Worm (Caenorhabditis elegans) whole organism, L4 larva: ENCODE measurements around the gene ver-3.

ENCODE experiments used
- F26F4.8 ChIP-seq: fragments of 200-800 bp; sonication (Bioruptor generic); conservative IDR thresholded peaks from 2 replicates; pipeline ENCODE4 v1.3.6; 2022; ENCODE audit warnings: missing genetic modification characterization, missing compliant biosample characterization
- F37D6.2 ChIP-seq: sonication (generic microtip); optimal IDR thresholded peaks from 2 replicates; lab custom pipeline; 2016; ENCODE audit warnings: mild to moderate bottlenecking, missing genetic modification characterization, missing compliant biosample characterization
- F49E8.2 ChIP-seq: sonication (generic microtip); optimal IDR thresholded peaks from 2 replicates; lab custom pipeline; 2016; ENCODE audit warnings: missing compliant biosample characterization, mild to moderate bottlenecking, missing genetic modification characterization, borderline replicate concordance
- T20F7.1 ChIP-seq: fragments of 200-800 bp; sonication (Bioruptor generic); optimal IDR thresholded peaks from 2 replicates; lab custom pipeline; 2018; ENCODE audit warnings: mild to moderate bottlenecking, missing genetic modification characterization, missing compliant biosample characterization
- ZK337.2 ChIP-seq: fragments of 200-800 bp; sonication (Bioruptor generic); IDR thresholded peaks from 2 replicates; pipeline ENCODE4 v1.3.6; 2022; ENCODE audit warnings: missing genetic modification reagents, missing genetic modification characterization, missing compliant biosample characterization
- aha-1 ChIP-seq: fragments of 150-350 bp; peaks from one replicate; lab custom pipeline; 2014; ENCODE audit warnings: missing biosample characterization, missing genetic modification characterization
- aly-2 ChIP-seq: sonication (generic microtip); optimal IDR thresholded peaks from 2 replicates; lab custom pipeline; 2018; ENCODE audit warnings: missing biosample characterization, missing genetic modification characterization
- ama-1 ChIP-seq: fragments of 150-350 bp; optimal IDR thresholded peaks from 2 replicates; lab custom pipeline; 2014; ENCODE audit warnings: inconsistent platforms, mixed read lengths
- ceh-28 ChIP-seq: fragments of 150-350 bp; optimal IDR thresholded peaks from 2 replicates; lab custom pipeline; 2014; ENCODE audit warnings: missing biosample characterization, missing genetic modification reagents, missing genetic modification characterization
- ces-1 ChIP-seq: fragments of 150-350 bp; sonication (generic microtip); optimal IDR thresholded peaks from 4 replicates; lab custom pipeline; 2014; ENCODE audit warnings: missing biosample characterization, missing genetic modification reagents, missing genetic modification characterization
- cey-2 ChIP-seq: sonication (generic microtip); optimal IDR thresholded peaks from 3 replicates; lab custom pipeline; 2017; ENCODE audit warnings: missing genetic modification characterization, mild to moderate bottlenecking, missing compliant biosample characterization, antibody characterized with exemption, borderline replicate concordance; ENCODE audit not compliant: insufficient read depth
- ctbp-1 ChIP-seq: fragments of 200-800 bp; sonication (Bioruptor generic); IDR thresholded peaks from 2 replicates; pipeline ENCODE4 v1.3.6; 2022; ENCODE audit warnings: missing genetic modification reagents, missing genetic modification characterization, missing compliant biosample characterization
- daf-12 ChIP-seq: fragments of 150-350 bp; optimal IDR thresholded peaks from 2 replicates; lab custom pipeline; 2014; ENCODE audit warnings: missing biosample characterization, missing genetic modification reagents, missing genetic modification characterization
- daf-16 ChIP-seq, 3 experiments: sonication (generic microtip); optimal IDR thresholded peaks; 2 replicates each; lab custom pipeline; 2016 to 2017; ENCODE audit warnings: missing genetic modification characterization in 3 of 3, missing genetic modification reagents in 3 of 3, mild to moderate bottlenecking in 2 of 3, missing compliant biosample characterization in 2 of 3, missing biosample characterization in 1 of 3, moderate library complexity in 1 of 3
- dmd-6 ChIP-seq: fragments of 200-800 bp; sonication (Bioruptor generic); IDR thresholded peaks from 2 replicates; pipeline ENCODE4 v1.3.6; 2022; ENCODE audit warnings: missing genetic modification reagents, missing genetic modification characterization, missing compliant biosample characterization
- dmd-9 ChIP-seq: fragments of 200-800 bp; sonication (Bioruptor generic); IDR thresholded peaks from 2 replicates; pipeline ENCODE4 v1.3.6; 2022; ENCODE audit warnings: missing genetic modification reagents, missing genetic modification characterization, missing compliant biosample characterization
- dve-1 ChIP-seq: sonication (generic microtip); optimal IDR thresholded peaks from 2 replicates; lab custom pipeline; 2017; ENCODE audit warnings: antibody characterized with exemption, mild to moderate bottlenecking, missing genetic modification characterization, missing compliant biosample characterization; ENCODE audit not compliant: insufficient read depth
- egl-43 ChIP-seq: fragments of 200-800 bp; sonication (Bioruptor generic); IDR thresholded peaks from 2 replicates; pipeline ENCODE4 v1.3.6; 2022; ENCODE audit warnings: missing genetic modification reagents, missing genetic modification characterization, missing compliant biosample characterization
- fkh-10 ChIP-seq: fragments of 150-350 bp; optimal IDR thresholded peaks from 2 replicates; lab custom pipeline; 2014; ENCODE audit warnings: missing biosample characterization, missing genetic modification reagents, missing genetic modification characterization
- fos-1 ChIP-seq: fragments of 150-350 bp; optimal IDR thresholded peaks from 2 replicates; lab custom pipeline; 2014; ENCODE audit warnings: missing biosample characterization, missing genetic modification characterization
- gei-8 ChIP-seq: fragments of 200-800 bp; sonication (Bioruptor generic); optimal IDR thresholded peaks from 2 replicates; lab custom pipeline; 2018; ENCODE audit warnings: mild to moderate bottlenecking, missing genetic modification characterization, missing compliant biosample characterization
- hlh-11 ChIP-seq: fragments of 200-800 bp; sonication (Bioruptor generic); optimal IDR thresholded peaks from 2 replicates; lab custom pipeline; 2018; ENCODE audit warnings: mild to moderate bottlenecking, missing genetic modification characterization, missing compliant biosample characterization
- hlh-30 ChIP-seq: sonication (generic microtip); optimal IDR thresholded peaks from 2 replicates; lab custom pipeline; 2017; ENCODE audit warnings: antibody characterized with exemption, mild to moderate bottlenecking, missing genetic modification characterization, missing compliant biosample characterization; ENCODE audit not compliant: insufficient read depth
- hmg-1.1 ChIP-seq: fragments of 200-800 bp; sonication (Bioruptor generic); IDR thresholded peaks from 2 replicates; pipeline ENCODE4 v1.3.6; 2022; ENCODE audit warnings: missing genetic modification reagents, missing genetic modification characterization, missing compliant biosample characterization
- jun-1 ChIP-seq: fragments of 150-350 bp; optimal IDR thresholded peaks from 2 replicates; lab custom pipeline; 2014; ENCODE audit warnings: missing biosample characterization, missing genetic modification reagents, missing genetic modification characterization
- lin-13 ChIP-seq: fragments of 150-350 bp; optimal IDR thresholded peaks from 2 replicates; lab custom pipeline; 2014; ENCODE audit warnings: missing biosample characterization, missing genetic modification reagents, missing genetic modification characterization
- lsy-2 ChIP-seq, 2 experiments: fragments of 150-350 bp in 1 of 2; sonication (generic microtip) in 1 of 2; optimal IDR thresholded peaks; 2 replicates each; lab custom pipeline; 2014 to 2017; ENCODE audit warnings: missing biosample characterization in 2 of 2, missing genetic modification characterization in 2 of 2
- madf-5 ChIP-seq, 2 experiments: fragments of 200-800 bp; sonication (Bioruptor generic); IDR thresholded peaks; 2 replicates each; pipeline ENCODE4 v1.3.6; 2022; ENCODE audit warnings: missing compliant biosample characterization in 2 of 2, missing genetic modification characterization in 2 of 2
- madf-9 ChIP-seq: fragments of 200-800 bp; sonication (Bioruptor generic); conservative IDR thresholded peaks from 2 replicates; pipeline ENCODE4 v1.3.6; 2022; ENCODE audit warnings: missing genetic modification reagents, missing genetic modification characterization, missing compliant biosample characterization
- mdl-1 ChIP-seq, 2 experiments: fragments of 150-350 bp in 1 of 2; sonication (generic microtip) in 1 of 2; optimal IDR thresholded peaks; 2 replicates each; lab custom pipeline; 2014 to 2017; ENCODE audit warnings: missing biosample characterization in 2 of 2, missing genetic modification characterization in 2 of 2
- mdt-29 ChIP-seq: fragments of 200-800 bp; sonication (Bioruptor generic); IDR thresholded peaks from 2 replicates; pipeline ENCODE4 v1.3.6; 2022; ENCODE audit warnings: missing genetic modification reagents, missing genetic modification characterization, missing compliant biosample characterization
- mxl-2 ChIP-seq: fragments of 200-800 bp; sonication (Bioruptor generic); conservative IDR thresholded peaks from 2 replicates; pipeline ENCODE4 v1.3.6; 2022; ENCODE audit warnings: missing genetic modification reagents, missing genetic modification characterization, missing compliant biosample characterization
- nhr-10 ChIP-seq: fragments of 150-350 bp; optimal IDR thresholded peaks from 2 replicates; lab custom pipeline; 2014; ENCODE audit warnings: missing biosample characterization, missing genetic modification characterization
- nhr-102 ChIP-seq: sonication (generic microtip); optimal IDR thresholded peaks from 2 replicates; lab custom pipeline; 2016; ENCODE audit warnings: mild to moderate bottlenecking, missing genetic modification characterization, moderate library complexity, missing compliant biosample characterization
- nhr-111 ChIP-seq: fragments of 200-800 bp; sonication (Bioruptor generic); optimal IDR thresholded peaks from 2 replicates; lab custom pipeline; 2018; ENCODE audit warnings: mild to moderate bottlenecking, missing genetic modification characterization, missing compliant biosample characterization
- nhr-28 ChIP-seq: fragments of 150-350 bp; optimal IDR thresholded peaks from 2 replicates; lab custom pipeline; 2014; ENCODE audit warnings: missing biosample characterization, missing genetic modification characterization
- nhr-41 ChIP-seq: fragments of 200-800 bp; sonication (Bioruptor generic); IDR thresholded peaks from 2 replicates; pipeline ENCODE4 v1.3.6; 2022; ENCODE audit warnings: missing genetic modification reagents, missing genetic modification characterization, missing compliant biosample characterization
- nhr-48 ChIP-seq: sonication (generic microtip); optimal IDR thresholded peaks from 2 replicates; lab custom pipeline; 2016; ENCODE audit warnings: mild to moderate bottlenecking, missing genetic modification characterization, missing compliant biosample characterization
- nhr-6 ChIP-seq: fragments of 150-350 bp; optimal IDR thresholded peaks from 2 replicates; lab custom pipeline; 2014; ENCODE audit warnings: missing biosample characterization, missing genetic modification characterization
- pqm-1 ChIP-seq: sonication (generic microtip); optimal IDR thresholded peaks from 2 replicates; lab custom pipeline; 2017; ENCODE audit warnings: missing biosample characterization, missing genetic modification characterization
- saeg-2 ChIP-seq: fragments of 200-800 bp; sonication (Bioruptor generic); IDR thresholded peaks from 2 replicates; pipeline ENCODE4 v1.3.6; 2022; ENCODE audit warnings: missing genetic modification reagents, missing genetic modification characterization, missing compliant biosample characterization
- spr-1 ChIP-seq: sonication (generic microtip); optimal IDR thresholded peaks from 2 replicates; lab custom pipeline; 2016; ENCODE audit warnings: mild to moderate bottlenecking, missing genetic modification characterization, missing compliant biosample characterization
- spr-3 ChIP-seq: fragments of 200-800 bp; sonication (Bioruptor generic); optimal IDR thresholded peaks from 2 replicates; lab custom pipeline; 2018; ENCODE audit warnings: mild to moderate bottlenecking, missing genetic modification characterization, missing compliant biosample characterization
- unc-39 ChIP-seq: sonication (generic microtip); optimal IDR thresholded peaks from 2 replicates; lab custom pipeline; 2017; ENCODE audit warnings: missing biosample characterization, missing genetic modification characterization
- unc-62 ChIP-seq, 3 experiments: fragments of 150-350 bp in 1 of 3; sonication (generic microtip); optimal IDR thresholded peaks in 2 of 3; peaks in 1 of 3; 1 replicate in 1 of 3; 2 replicates in 2 of 3; lab custom pipeline; 2014 to 2017; ENCODE audit warnings: missing biosample characterization in 3 of 3, missing genetic modification characterization in 3 of 3, missing genetic modification reagents in 3 of 3, missing genotype in 1 of 3
- zag-1 ChIP-seq: fragments of 150-350 bp; optimal IDR thresholded peaks from 2 replicates; lab custom pipeline; 2014; ENCODE audit warnings: missing biosample characterization, missing genetic modification characterization
- zfp-3 ChIP-seq: fragments of 200-800 bp; sonication (Bioruptor generic); conservative IDR thresholded peaks from 2 replicates; pipeline ENCODE4 v1.3.6; 2022; ENCODE audit warnings: missing genetic modification reagents, missing genetic modification characterization, missing compliant biosample characterization
- ztf-11 ChIP-seq: fragments of 150-350 bp; optimal IDR thresholded peaks from 2 replicates; lab custom pipeline; 2014; ENCODE audit warnings: missing biosample characterization, missing genetic modification characterization

ver-3 gene

ce11 chrX:11033952-11034287, 41.6 kb downstream of the ver-3 start:
- no peak for TF ChIP-seq spr-3 (GFP tag; lab: Kevin White, UChicago)
- peak; percentile 64 for TF ChIP-seq aha-1
- TF ChIP-seq unc-62 (GFP tag; optimal IDR thresholded peaks at IDR 0.05 in 1 of 2; lab: Kevin White, UChicago): peak in 1 of 2 experiments; percentile 51
- TF ChIP-seq unc-62 (tag; optimal IDR thresholded peaks at IDR 0.05; lab: Kevin White, UChicago): no peak
- no peak for TF ChIP-seq jun-1 (tag; lab: Kevin White, UChicago)

DNA sequence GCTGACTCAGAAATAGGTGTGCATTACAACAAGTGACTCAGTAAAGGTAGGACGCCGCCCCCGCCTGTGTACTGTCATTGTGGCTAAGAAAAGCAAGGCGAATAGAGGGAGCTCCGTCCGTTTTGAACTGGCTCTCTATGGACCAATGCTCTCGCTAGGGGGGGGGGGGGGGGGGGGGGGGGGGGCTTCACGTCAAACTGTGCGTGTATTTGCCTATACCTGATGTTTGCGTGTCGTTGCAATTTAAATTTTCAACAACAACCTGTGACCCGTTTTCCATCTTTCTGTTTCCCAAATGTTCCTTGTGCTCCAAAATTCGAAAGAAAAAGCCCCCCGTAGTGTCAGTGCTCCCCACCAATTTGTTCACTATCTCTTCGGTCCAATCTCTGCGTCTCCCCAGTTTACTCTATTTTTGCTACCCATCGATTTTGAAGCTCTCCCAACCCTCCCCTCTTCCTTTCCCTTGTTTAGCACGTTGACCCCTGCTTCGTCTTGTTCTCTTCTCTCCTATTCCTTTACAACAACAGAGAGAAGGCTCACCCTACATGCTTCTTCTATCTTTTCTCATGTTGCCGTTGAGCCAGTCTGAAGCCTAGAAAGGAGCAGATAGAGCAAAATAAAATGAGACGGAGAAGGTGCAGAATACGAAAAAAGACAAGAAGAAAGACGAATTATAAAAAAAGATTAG, 42.3 kb downstream of the ver-3 start:
- no peak for TF ChIP-seq daf-12 (tag; lab: Kevin White, UChicago)
- no peak for TF ChIP-seq zag-1
- TF ChIP-seq F49E8.2 (tag; lab: Kevin White, UChicago): no peak
- no peak for TF ChIP-seq ama-1 (lab: Kevin White, UChicago)
- TF ChIP-seq pqm-1 (tag; lab: Kevin White, UChicago): no peak
- no peak for TF ChIP-seq nhr-48 (tag; lab: Kevin White, UChicago)
- TF ChIP-seq fkh-10 (GFP tag; lab: Kevin White, UChicago): peak; percentile 35
- TF ChIP-seq spr-1 (tag; lab: Kevin White, UChicago): no peak
- peak; percentile 10 for TF ChIP-seq F37D6.2 (tag; lab: Kevin White, UChicago)
- peak; percentile 28 for TF ChIP-seq ceh-28 (tag; lab: Kevin White, UChicago)
- no peak for TF ChIP-seq nhr-10 (tag; lab: Kevin White, UChicago)
- TF ChIP-seq gei-8 (GFP tag; lab: Kevin White, UChicago): no peak
- no peak for TF ChIP-seq daf-16 (GFP tag; optimal IDR thresholded peaks at IDR 0.05; lab: Kevin White, UChicago)
- peak; percentile 73 for TF ChIP-seq daf-16 (tag; optimal IDR thresholded peaks at IDR 0.05; lab: Kevin White, UChicago)
- no peak for TF ChIP-seq nhr-102 (tag; lab: Kevin White, UChicago)
- no peak for TF ChIP-seq nhr-111 (GFP tag; lab: Kevin White, UChicago)
- TF ChIP-seq T20F7.1 (GFP tag; lab: Kevin White, UChicago): no peak
- peak; percentile 59 for TF ChIP-seq dve-1 (tag; lab: Kevin White, UChicago)
- TF ChIP-seq dmd-9: no peak
- peak; percentile 54 for TF ChIP-seq hmg-1.1 (GFP tag; lab: Robert Waterston, UW)
- TF ChIP-seq hlh-30: peak; percentile 16
- no peak for TF ChIP-seq ces-1 (GFP tag; lab: Kevin White, UChicago)
- no peak for TF ChIP-seq ctbp-1
- TF ChIP-seq zfp-3: no peak
- TF ChIP-seq nhr-41 (GFP tag; lab: Robert Waterston, UW): no peak
- TF ChIP-seq mdt-29 (GFP tag; lab: Robert Waterston, UW): no peak
- TF ChIP-seq dmd-6: no peak
- no peak for TF ChIP-seq mxl-2 (GFP tag; lab: Robert Waterston, UW)
- no peak for TF ChIP-seq madf-5 (GFP tag; IDR thresholded peaks at IDR 0.05; lab: Robert Waterston, UW)
- TF ChIP-seq egl-43: no peak
- TF ChIP-seq fos-1 (tag; lab: Kevin White, UChicago): no peak
- no peak for TF ChIP-seq cey-2 (tag; lab: Kevin White, UChicago)
- TF ChIP-seq hlh-11 (tag; lab: Kevin White, UChicago): peak; percentile 30
- TF ChIP-seq lin-13 (GFP tag; lab: Kevin White, UChicago): no peak
- no peak for TF ChIP-seq aly-2
- no peak for TF ChIP-seq nhr-6 (tag; lab: Kevin White, UChicago)
- TF ChIP-seq F26F4.8 (GFP tag; lab: Robert Waterston, UW): no peak
- peak; percentile 11 for TF ChIP-seq nhr-28 (tag; lab: Kevin White, UChicago)
- TF ChIP-seq lsy-2 (tag; optimal IDR thresholded peaks at IDR 0.05; lab: Kevin White, UChicago): peak in 1 of 2 experiments; percentile 47
- no peak for TF ChIP-seq mdl-1 (tag; optimal IDR thresholded peaks at IDR 0.05; lab: Kevin White, UChicago)
- TF ChIP-seq saeg-2 (GFP tag; lab: Robert Waterston, UW): no peak
- no peak for TF ChIP-seq spr-3 (GFP tag; lab: Kevin White, UChicago)
- no peak for TF ChIP-seq madf-9 (GFP tag; lab: Robert Waterston, UW)
- TF ChIP-seq unc-39 (tag; lab: Kevin White, UChicago): no peak
- no peak for TF ChIP-seq ZK337.2 (GFP tag; lab: Robert Waterston, UW)
- TF ChIP-seq ztf-11 (tag; lab: Kevin White, UChicago): no peak
